Worm (Caenorhabditis elegans) whole organism, mixed stage, embryonic: ENCODE data around the gene Y41C4A.6.

Experiments
- bed-3 ChIP-seq: fragments of 200-800 bp; sonication (Bioruptor generic); optimal IDR thresholded peaks from 3 replicates; lab custom pipeline; 2018; ENCODE audit warnings: mild to moderate bottlenecking, missing genetic modification characterization, moderate library complexity, missing compliant biosample characterization
- ceh-83 ChIP-seq: fragments of 200-800 bp; sonication (Bioruptor generic); optimal IDR thresholded peaks from 2 replicates; lab custom pipeline; 2018; ENCODE audit warnings: mild to moderate bottlenecking, missing genetic modification characterization, missing compliant biosample characterization
- elt-1 ChIP-seq: sonication (generic microtip); optimal IDR thresholded peaks from 2 replicates; lab custom pipeline; 2017; ENCODE audit warnings: missing genetic modification characterization, mild to moderate bottlenecking, missing compliant biosample characterization, antibody characterized with exemption, moderate library complexity, borderline replicate concordance; ENCODE audit not compliant: insufficient read depth
- hlh-1 ChIP-seq: fragments of 150-350 bp; optimal IDR thresholded peaks from 2 replicates; lab custom pipeline; 2014; ENCODE audit warnings: missing biosample characterization, missing genetic modification reagents, missing genetic modification characterization
- pha-4 ChIP-seq: fragments of 150-350 bp; optimal IDR thresholded peaks from 2 replicates; lab custom pipeline; 2018; ENCODE audit warnings: missing biosample characterization, missing genetic modification reagents, missing genetic modification characterization
- snpc-4 ChIP-seq: fragments of 150-350 bp; optimal IDR thresholded peaks from 2 replicates; lab custom pipeline; 2014; ENCODE audit warnings: missing biosample characterization, missing genetic modification characterization
- ztf-11 ChIP-seq: fragments of 150-350 bp; optimal IDR thresholded peaks from 2 replicates; lab custom pipeline; 2014; ENCODE audit warnings: missing biosample characterization, missing genetic modification characterization

DNA sequence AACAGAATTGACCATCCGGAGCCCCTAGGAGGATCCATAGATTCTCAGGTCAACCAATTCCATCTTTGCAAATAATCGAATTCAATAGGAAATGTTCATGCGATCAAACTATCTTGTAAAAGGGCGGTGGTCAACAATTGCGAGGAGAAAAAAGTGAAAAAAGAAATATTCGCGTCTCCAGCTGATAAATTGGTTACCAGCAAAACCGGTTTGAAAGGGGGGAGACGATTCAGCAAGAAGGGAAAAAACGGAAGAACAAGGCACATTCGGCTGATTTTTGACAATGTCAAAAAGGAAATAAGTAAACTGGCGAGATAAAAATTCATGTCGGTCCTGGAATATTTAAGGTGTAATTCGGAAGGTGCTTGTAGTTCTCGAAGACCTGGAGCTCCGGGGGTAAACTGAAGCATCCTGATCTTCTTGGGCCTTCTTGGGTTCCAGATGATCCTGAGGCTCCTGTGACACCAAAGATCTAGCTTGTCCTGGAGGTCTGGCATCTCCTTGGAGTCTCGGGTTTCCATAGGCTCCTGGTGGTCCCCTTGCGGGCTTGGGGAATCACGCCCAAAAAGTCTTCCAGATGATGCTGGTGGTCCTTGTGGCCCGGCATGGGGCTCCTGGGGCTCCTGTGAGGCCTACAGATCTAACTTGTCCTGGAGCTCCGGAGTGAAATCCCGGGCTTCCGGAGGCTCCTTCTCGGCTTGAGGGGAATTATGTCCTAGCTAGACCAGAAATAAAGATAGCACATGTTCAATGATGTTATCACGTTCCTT is 6.8 kb downstream of the Y41C4A.6 start:
- TF ChIP-seq pha-4 (no peak), ceh-83 (GFP tag; lab: Kevin White, UChicago) (no peak), elt-1 (no peak), bed-3 (GFP tag; lab: Kevin White, UChicago) (no peak), ztf-11 (no peak), hlh-1 (no peak), snpc-4 (tag; lab: Kevin White, UChicago) (no peak)
